Fruit fly (Drosophila melanogaster) whole organism, wandering third instar larva: ENCODE results near the gene Aplip1.

ENCODE experiments used
- Abd-B ChIP-seq: fragments of >200 bp; optimal IDR thresholded peaks from 2 replicates; lab custom pipeline; 2017; ENCODE audit warnings: missing biosample characterization, missing genetic modification characterization
- CG9705 ChIP-seq: fragments of 200-800 bp; sonication (Bioruptor generic); optimal IDR thresholded peaks from 2 replicates; lab custom pipeline; 2018; ENCODE audit warnings: missing biosample characterization, mild to moderate bottlenecking, missing genetic modification characterization
- CrebA ChIP-seq: fragments of 200-800 bp; sonication (Bioruptor generic); optimal IDR thresholded peaks from 2 replicates; lab custom pipeline; 2016; ENCODE audit warnings: missing biosample characterization, mild to moderate bottlenecking, missing genetic modification characterization, borderline replicate concordance
- GATAd ChIP-seq: sonication (Bioruptor generic); optimal IDR thresholded peaks from 2 replicates; lab custom pipeline; 2016; ENCODE audit warnings: missing biosample characterization, missing genetic modification characterization
- HLH106 ChIP-seq: fragments of 200-800 bp; optimal IDR thresholded peaks from 3 replicates; lab custom pipeline; 2019; ENCODE audit warnings: missing biosample characterization, mild to moderate bottlenecking, missing genetic modification characterization, moderate library complexity
- Hr78 ChIP-seq: fragments of >200 bp; optimal IDR thresholded peaks from 2 replicates; lab custom pipeline; 2017; ENCODE audit warnings: missing biosample characterization, missing genetic modification characterization
- Hr83 ChIP-seq: fragments of 200-300 bp; sonication (Bioruptor generic); optimal IDR thresholded peaks from 2 replicates; lab custom pipeline; 2016; ENCODE audit warnings: missing biosample characterization, mild to moderate bottlenecking, missing genetic modification characterization, moderate library complexity; ENCODE audit not compliant: poor library complexity, severe bottlenecking
- N ChIP-seq: fragments of >200 bp; optimal IDR thresholded peaks from 2 replicates; lab custom pipeline; 2018; ENCODE audit warnings: missing biosample characterization, missing external identifiers, missing genetic modification characterization
- OdsH ChIP-seq: fragments of 200-800 bp; sonication (Bioruptor generic); optimal IDR thresholded peaks from 2 replicates; lab custom pipeline; 2016; ENCODE audit warnings: missing biosample characterization, mild to moderate bottlenecking, missing genetic modification characterization
- Rel ChIP-seq, 2 experiments: fragments of 200-800 bp; sonication (Bioruptor generic) in 1 of 2; optimal IDR thresholded peaks; 2 replicates in 1 of 2; 3 replicates in 1 of 2; lab custom pipeline; 2016 to 2019; ENCODE audit warnings: mild to moderate bottlenecking in 2 of 2, missing biosample characterization in 2 of 2, missing genetic modification characterization in 2 of 2, moderate library complexity in 1 of 2
- Vsx2 ChIP-seq: fragments of 200-300, 225-300 bp; sonication (Bioruptor generic); optimal IDR thresholded peaks from 2 replicates; lab custom pipeline; 2018; ENCODE audit warnings: missing biosample characterization, missing genetic modification characterization; ENCODE audit not compliant: partially characterized antibody
- br ChIP-seq: fragments of 200-800 bp; sonication (Bioruptor generic); optimal IDR thresholded peaks from 2 replicates; lab custom pipeline; 2016; ENCODE audit warnings: missing biosample characterization, missing genetic modification characterization
- dl ChIP-seq, 2 experiments: fragments of 175-275, 200-275 bp in 1 of 2; fragments of 200-275 bp in 1 of 2; sonication (Bioruptor generic); optimal IDR thresholded peaks; lab custom pipeline; 2018; ENCODE audit warnings: mild to moderate bottlenecking in 2 of 2, missing biosample characterization in 2 of 2, missing genetic modification characterization in 2 of 2, moderate library complexity in 2 of 2; ENCODE audit not compliant: partially characterized antibody in 2 of 2, insufficient read depth in 1 of 2
- dmrt93B ChIP-seq: fragments of 200-800 bp; sonication (Bioruptor generic); optimal IDR thresholded peaks from 2 replicates; lab custom pipeline; 2018; ENCODE audit warnings: missing biosample characterization, mild to moderate bottlenecking, missing genetic modification characterization
- dsf ChIP-seq: sonication (Bioruptor generic); optimal IDR thresholded peaks from 2 replicates; lab custom pipeline; 2016; ENCODE audit warnings: missing biosample characterization, missing genetic modification characterization, borderline replicate concordance
- ey ChIP-seq: fragments of 200-800 bp; sonication (Bioruptor generic); optimal IDR thresholded peaks from 2 replicates; lab custom pipeline; 2016; ENCODE audit warnings: missing biosample characterization, missing genetic modification characterization
- foxo ChIP-seq, 2 experiments: fragments of 200-800 bp; sonication (Bioruptor generic); optimal IDR thresholded peaks; 2 replicates in 1 of 2; 3 replicates in 1 of 2; lab custom pipeline; 2016 to 2017; ENCODE audit warnings: missing biosample characterization in 2 of 2, missing genetic modification characterization in 2 of 2
- fru ChIP-seq: fragments of 200-800 bp; sonication (Bioruptor generic); optimal IDR thresholded peaks from 3 replicates; lab custom pipeline; 2016; ENCODE audit warnings: missing biosample characterization, mild to moderate bottlenecking, missing genetic modification characterization
- h ChIP-seq: fragments of 200-800 bp; sonication (Bioruptor generic); optimal IDR thresholded peaks from 3 replicates; lab custom pipeline; 2016; ENCODE audit warnings: missing biosample characterization, mild to moderate bottlenecking, missing genetic modification characterization
- lola ChIP-seq: fragments of >200 bp; optimal IDR thresholded peaks from 2 replicates; lab custom pipeline; 2017; ENCODE audit warnings: missing biosample characterization, missing genetic modification characterization
- pan ChIP-seq: fragments of >200 bp; optimal IDR thresholded peaks from 2 replicates; lab custom pipeline; 2017
- psq ChIP-seq: fragments of 200-800 bp; sonication (Bioruptor generic); optimal IDR thresholded peaks from 3 replicates; lab custom pipeline; 2017; ENCODE audit warnings: missing biosample characterization, mild to moderate bottlenecking, missing genetic modification characterization, moderate library complexity
- rgr ChIP-seq: fragments of 200-800 bp; sonication (Bioruptor generic); optimal IDR thresholded peaks from 3 replicates; lab custom pipeline; 2016; ENCODE audit warnings: missing biosample characterization, mild to moderate bottlenecking, missing genetic modification characterization
- sv ChIP-seq: fragments of 200-800 bp; sonication (Bioruptor generic); optimal IDR thresholded peaks from 3 replicates; lab custom pipeline; 2016; ENCODE audit warnings: missing biosample characterization, missing genetic modification characterization
- usp ChIP-seq: fragments of >200 bp; optimal IDR thresholded peaks from 2 replicates; lab custom pipeline; 2017; ENCODE audit warnings: missing biosample characterization, missing genetic modification characterization

The Aplip1 gene

DNA sequence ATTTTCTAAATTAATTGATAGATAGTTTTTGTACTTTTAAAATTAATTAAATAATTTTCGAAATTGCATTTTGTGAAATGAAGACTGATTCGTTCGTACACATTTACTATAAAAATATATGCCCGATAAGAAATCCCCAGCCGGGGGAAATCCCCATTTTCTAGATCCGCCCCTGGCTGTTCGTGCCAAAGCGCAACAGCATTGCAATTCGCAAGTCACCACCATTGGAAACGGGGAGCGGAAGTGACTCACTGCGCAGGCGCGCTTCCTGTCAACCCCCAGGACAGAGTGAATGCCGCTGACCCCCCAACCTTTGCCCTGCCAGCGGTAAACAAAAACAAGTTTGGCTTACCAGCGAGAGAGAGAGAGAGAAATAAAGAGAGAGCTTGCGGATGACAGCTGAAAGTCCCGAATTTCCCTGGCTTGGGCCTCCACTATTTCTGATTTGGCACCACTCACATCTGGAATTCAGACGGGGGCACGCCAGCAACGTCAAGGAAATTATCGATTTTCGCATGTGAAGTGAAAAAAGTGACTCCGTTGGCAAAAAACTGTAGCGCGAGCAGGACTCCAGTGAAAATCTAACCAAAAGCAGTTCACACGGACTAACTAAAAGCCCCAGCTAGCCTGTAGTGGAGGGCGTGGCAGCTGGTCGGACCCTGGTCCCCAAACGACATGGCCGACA is at the start of gene Aplip1:
Gene Aplip1 (plus strand): TSS at position 450 of the 685 bp plus-strand sequence.
- TF ChIP-seq HLH106 (tag; lab: Kevin White, UChicago), result no peak
- TF ChIP-seq foxo (GFP tag; optimal IDR thresholded peaks at IDR 0.05; lab: Kevin White, UChicago), result peak in 1 of 2 experiments; percentile 15
- no peak for TF ChIP-seq GATAd (GFP tag; lab: Kevin White, UChicago)
- no peak for TF ChIP-seq dmrt93B (GFP tag; lab: Kevin White, UChicago)
- no peak for TF ChIP-seq lola (GFP tag; lab: Kevin White, UChicago)
- no peak for TF ChIP-seq Rel (GFP tag; optimal IDR thresholded peaks at IDR 0.05; lab: Kevin White, UChicago)
- peak; percentile 72 for TF ChIP-seq Rel (tag; optimal IDR thresholded peaks at IDR 0.05; lab: Kevin White, UChicago)
- TF ChIP-seq, all 38 proteins: peak for 2

- TF ChIP-seq lola (GFP tag; lab: Kevin White, UChicago), result no peak
- no peak for TF ChIP-seq psq
- TF ChIP-seq usp (GFP tag; lab: Kevin White, UChicago), result no peak
- TF ChIP-seq Vsx2, result no peak
Measured at dm6 chr3L:1146492-1146891, 49.6 kb upstream of the Aplip1 start.

DNA sequence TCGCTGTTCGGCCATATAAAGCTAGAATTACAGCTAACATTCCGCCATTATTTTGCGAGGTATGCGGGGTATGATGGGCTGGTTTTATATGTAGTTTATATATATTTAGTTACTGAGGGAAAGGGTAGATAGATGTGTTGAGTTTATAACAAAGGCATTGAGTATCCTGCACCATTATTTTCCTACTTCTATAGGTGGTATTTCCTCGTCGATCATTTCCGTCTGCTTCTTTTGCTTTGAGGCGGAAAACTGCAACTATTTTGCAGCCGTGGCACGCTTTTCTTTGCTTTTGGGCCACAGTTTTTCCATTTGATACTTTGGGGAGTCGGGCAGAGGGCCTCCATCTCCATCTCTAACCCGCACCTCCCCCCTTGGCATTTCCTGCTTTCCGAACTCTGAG is 46.9 kb upstream of the Aplip1 start:
- TF ChIP-seq ey (GFP tag; lab: Kevin White, UChicago) (no peak), dsf (GFP tag; lab: Kevin White, UChicago) (no peak), lola (GFP tag; lab: Kevin White, UChicago) (no peak), dl (GFP tag; optimal IDR thresholded peaks at IDR 0.05; lab: Kevin White, UChicago; ENCODE audit: insufficient read depth in 1 of 2, partially characterized antibody in 2 of 2) (no peak), fru (no peak), foxo (GFP tag; optimal IDR thresholded peaks at IDR 0.05; lab: Kevin White, UChicago) (no peak), HLH106 (tag; lab: Kevin White, UChicago) (no peak), Rel (GFP tag; optimal IDR thresholded peaks at IDR 0.05; lab: Kevin White, UChicago) (no peak), Rel (tag; optimal IDR thresholded peaks at IDR 0.05; lab: Kevin White, UChicago) (no peak), N (GFP tag; lab: Kevin White, UChicago) (no peak), rgr (GFP tag; lab: Kevin White, UChicago) (no peak), pan (lab: Kevin White, UChicago) (no peak), br (GFP tag; lab: Kevin White, UChicago) (no peak)

DNA sequence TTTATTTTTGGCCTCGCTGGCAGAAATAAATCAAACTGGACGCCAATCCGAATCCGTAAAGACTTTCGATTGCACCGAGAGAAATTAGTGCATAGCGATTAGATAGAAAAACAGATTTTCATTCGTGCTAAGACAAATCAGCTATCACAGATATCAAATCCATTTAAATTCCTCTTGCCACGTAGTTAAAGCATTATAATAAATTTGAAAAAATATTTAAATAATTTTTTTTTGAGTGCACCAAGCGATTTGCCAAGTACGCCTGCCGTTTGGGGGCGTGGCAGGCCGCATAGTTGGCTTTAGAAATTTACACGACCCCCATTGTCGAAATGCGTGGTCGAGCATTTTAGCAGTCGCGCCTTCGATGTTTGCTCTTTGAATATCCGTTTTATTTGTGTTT is 44.4 kb upstream of the Aplip1 start:
- peak; percentile 36 for TF ChIP-seq sv (GFP tag; lab: Kevin White, UChicago)
- no peak for TF ChIP-seq Abd-B (GFP tag; lab: Kevin White, UChicago)
- no peak for TF ChIP-seq CG9705 (GFP tag; lab: Kevin White, UChicago)
- TF ChIP-seq usp (GFP tag; lab: Kevin White, UChicago), result no peak
- no peak for TF ChIP-seq OdsH (GFP tag; lab: Kevin White, UChicago)
- no peak for TF ChIP-seq br (GFP tag; lab: Kevin White, UChicago)
- TF ChIP-seq CrebA, result no peak
- TF ChIP-seq foxo (GFP tag; optimal IDR thresholded peaks at IDR 0.05; lab: Kevin White, UChicago), result peak in 1 of 2 experiments; percentile 19

DNA sequence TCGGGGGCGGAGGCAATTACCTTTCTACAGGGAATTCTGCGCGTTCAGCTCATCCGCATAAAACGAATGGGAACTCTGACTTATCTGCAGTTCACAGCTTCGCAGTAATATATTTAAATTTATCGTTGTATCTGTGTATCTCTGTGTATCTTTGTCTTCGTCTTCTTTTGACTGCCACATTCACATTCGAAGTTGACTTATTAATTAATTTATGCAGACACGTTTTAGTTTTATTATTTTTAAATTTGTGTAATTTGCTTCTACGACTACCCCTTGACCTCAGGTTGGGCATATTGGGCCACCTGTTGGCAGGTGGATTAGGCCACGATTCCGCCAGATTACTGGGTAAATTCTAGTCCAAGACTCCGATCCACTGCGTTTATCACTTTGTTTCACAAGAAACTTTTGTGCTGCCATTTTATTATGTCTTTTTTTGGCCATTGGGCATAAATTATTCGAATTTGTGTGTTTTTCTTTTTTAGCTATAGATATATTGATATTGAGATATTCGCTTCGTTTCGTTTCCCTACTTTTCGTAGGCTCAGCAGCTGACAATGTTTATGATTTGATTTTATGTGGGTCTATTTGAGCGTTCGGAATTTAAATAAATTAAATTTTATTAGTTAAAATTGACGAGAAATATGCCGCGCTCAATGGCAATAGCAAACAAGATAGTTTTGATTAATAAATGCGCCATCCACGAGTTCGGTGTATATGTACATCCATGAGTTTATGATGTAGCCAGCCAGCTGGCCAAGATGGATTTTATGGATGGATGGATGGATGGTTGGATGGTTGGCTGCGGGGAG is 43.4 kb upstream of the Aplip1 start:
- TF ChIP-seq Hr83 (GFP tag; lab: Kevin White, UChicago) (no peak), rgr (GFP tag; lab: Kevin White, UChicago) (no peak), h (GFP tag; lab: Kevin White, UChicago) (no peak), Hr78 (no peak), ey (GFP tag; lab: Kevin White, UChicago) (no peak), foxo (GFP tag; optimal IDR thresholded peaks at IDR 0.05; lab: Kevin White, UChicago) (no peak), sv (GFP tag; lab: Kevin White, UChicago) (no peak), dl (GFP tag; optimal IDR thresholded peaks at IDR 0.05; lab: Kevin White, UChicago; ENCODE audit: insufficient read depth in 1 of 2, partially characterized antibody in 2 of 2) (no peak), HLH106 (tag; lab: Kevin White, UChicago) (no peak)
